Worm (Caenorhabditis elegans) whole organism, L3 larva: ENCODE results near the gene srh-24.
A peak's percentile ranks its signal among the peaks of the same experiment; 100 is the strongest.

Source experiments
- R02D3.7 ChIP-seq: fragments of 150-350 bp; optimal IDR thresholded peaks from 2 replicates; lab custom pipeline; 2014; ENCODE audit warnings: missing biosample characterization, missing genetic modification characterization
- ZK546.5 ChIP-seq: sonication (generic microtip); optimal IDR thresholded peaks from 2 replicates; lab custom pipeline; 2017; ENCODE audit warnings: missing biosample characterization, missing genetic modification characterization
- aly-2 ChIP-seq: fragments of 150-350 bp; optimal IDR thresholded peaks from 2 replicates; lab custom pipeline; 2014; ENCODE audit warnings: missing biosample characterization, missing genetic modification characterization
- ama-1 ChIP-seq: fragments of 150-350 bp; optimal IDR thresholded peaks from 2 replicates; lab custom pipeline; 2018
- ceh-16 ChIP-seq: sonication (generic microtip); optimal IDR thresholded peaks from 2 replicates; lab custom pipeline; 2017; ENCODE audit warnings: missing biosample characterization, missing genetic modification characterization
- ceh-28 ChIP-seq: fragments of 150-350 bp; optimal IDR thresholded peaks from 2 replicates; lab custom pipeline; 2014; ENCODE audit warnings: missing biosample characterization, missing genetic modification reagents, missing genetic modification characterization
- ceh-82 ChIP-seq: fragments of 150-350 bp; optimal IDR thresholded peaks from 2 replicates; lab custom pipeline; 2014; ENCODE audit warnings: missing biosample characterization, missing genetic modification characterization
- ceh-9 ChIP-seq: sonication (generic microtip); optimal IDR thresholded peaks from 2 replicates; lab custom pipeline; 2018; ENCODE audit warnings: missing biosample characterization, missing genetic modification characterization
- daf-12 ChIP-seq: fragments of 150-350 bp; optimal IDR thresholded peaks from 2 replicates; lab custom pipeline; 2014; ENCODE audit warnings: missing biosample characterization, missing genetic modification reagents, missing genetic modification characterization
- egl-27 ChIP-seq: sonication (generic microtip); optimal IDR thresholded peaks from 4 replicates; lab custom pipeline; 2017; ENCODE audit warnings: missing biosample characterization, missing genetic modification reagents, missing genetic modification characterization
- egl-5 ChIP-seq: fragments of 150-350 bp; optimal IDR thresholded peaks from 2 replicates; lab custom pipeline; 2017; ENCODE audit warnings: missing biosample characterization, missing genetic modification reagents, missing genetic modification characterization, inconsistent platforms
- elt-1 ChIP-seq: fragments of 150-350 bp; optimal IDR thresholded peaks from 2 replicates; lab custom pipeline; 2014; ENCODE audit warnings: missing biosample characterization, missing genetic modification characterization
- elt-2 ChIP-seq: sonication (generic microtip); optimal IDR thresholded peaks from 2 replicates; lab custom pipeline; 2016; ENCODE audit warnings: missing genetic modification reagents, mild to moderate bottlenecking, missing genetic modification characterization, missing compliant biosample characterization
- elt-3 ChIP-seq, 3 experiments: fragments of 150-350 bp in 1 of 3; sonication (generic microtip) in 2 of 3; optimal IDR thresholded peaks; 2 replicates in 2 of 3; 4 replicates in 1 of 3; lab custom pipeline; 2014 to 2017; ENCODE audit warnings: missing biosample characterization in 3 of 3, missing genetic modification characterization in 3 of 3
- eor-1 ChIP-seq, 2 experiments: fragments of 150-350 bp; optimal IDR thresholded peaks; 2 replicates each; lab custom pipeline; 2014 to 2018; ENCODE audit warnings: missing biosample characterization in 2 of 2, missing genetic modification characterization in 2 of 2
- fkh-10 ChIP-seq: sonication (generic microtip); optimal IDR thresholded peaks from 2 replicates; lab custom pipeline; 2017; ENCODE audit warnings: missing biosample characterization, missing genetic modification reagents, missing genetic modification characterization
- fkh-2 ChIP-seq: fragments of 150-350 bp; optimal IDR thresholded peaks from 2 replicates; lab custom pipeline; 2014; ENCODE audit warnings: missing biosample characterization, missing genetic modification reagents, missing genetic modification characterization
- fos-1 ChIP-seq: fragments of 150-350 bp; optimal IDR thresholded peaks from 2 replicates; lab custom pipeline; 2014; ENCODE audit warnings: missing biosample characterization, missing genetic modification characterization
- hmg-11 ChIP-seq: sonication (generic microtip); optimal IDR thresholded peaks from 2 replicates; lab custom pipeline; 2016; ENCODE audit warnings: missing genetic modification characterization, missing compliant biosample characterization
- jun-1 ChIP-seq: fragments of 150-350 bp; optimal IDR thresholded peaks from 2 replicates; lab custom pipeline; 2014; ENCODE audit warnings: missing biosample characterization, missing genetic modification reagents, missing genetic modification characterization
- lin-15B ChIP-seq: fragments of 150-350 bp; optimal IDR thresholded peaks from 2 replicates; lab custom pipeline; 2014; ENCODE audit warnings: missing biosample characterization, missing genetic modification characterization
- lin-39 ChIP-seq: fragments of 150-350 bp; optimal IDR thresholded peaks from 2 replicates; lab custom pipeline; 2018; ENCODE audit warnings: missing biosample characterization, missing genetic modification reagents, missing genetic modification characterization
- lsy-12 ChIP-seq: sonication (generic microtip); optimal IDR thresholded peaks from 2 replicates; lab custom pipeline; 2016; ENCODE audit warnings: mild to moderate bottlenecking, missing genetic modification characterization, missing compliant biosample characterization
- mdl-1 ChIP-seq: fragments of 150-350 bp; optimal IDR thresholded peaks from 2 replicates; lab custom pipeline; 2014; ENCODE audit warnings: missing biosample characterization, missing genetic modification characterization
- mml-1 ChIP-seq: fragments of 150-350 bp; sonication (generic microtip); optimal IDR thresholded peaks from 3 replicates; lab custom pipeline; 2014; ENCODE audit warnings: missing biosample characterization, missing genetic modification characterization
- nfya-1 ChIP-seq: sonication (generic microtip); optimal IDR thresholded peaks from 2 replicates; lab custom pipeline; 2017; ENCODE audit warnings: missing genetic modification characterization, mild to moderate bottlenecking, missing compliant biosample characterization, antibody characterized with exemption, moderate library complexity; ENCODE audit not compliant: insufficient read depth
- nhr-11 ChIP-seq: fragments of 150-350 bp; optimal IDR thresholded peaks from 2 replicates; lab custom pipeline; 2014; ENCODE audit warnings: missing biosample characterization, missing genetic modification characterization
- nhr-12 ChIP-seq: fragments of 150-350 bp; optimal IDR thresholded peaks from 2 replicates; lab custom pipeline; 2014; ENCODE audit warnings: missing biosample characterization, missing genetic modification characterization
- nhr-23 ChIP-seq: fragments of 150-350 bp; optimal IDR thresholded peaks from 2 replicates; lab custom pipeline; 2014; ENCODE audit warnings: missing biosample characterization, missing genetic modification reagents, missing genetic modification characterization
- nhr-237 ChIP-seq: fragments of 150-350 bp; optimal IDR thresholded peaks from 2 replicates; lab custom pipeline; 2014; ENCODE audit warnings: missing biosample characterization, missing genetic modification characterization
- nhr-25 ChIP-seq: sonication (generic microtip); optimal IDR thresholded peaks from 2 replicates; lab custom pipeline; 2017; ENCODE audit warnings: missing biosample characterization, missing genetic modification characterization
- nhr-28 ChIP-seq: fragments of 150-350 bp; optimal IDR thresholded peaks from 2 replicates; lab custom pipeline; 2014; ENCODE audit warnings: missing biosample characterization, missing genetic modification characterization
- nhr-43 ChIP-seq: sonication (generic microtip); optimal IDR thresholded peaks from 2 replicates; lab custom pipeline; 2016; ENCODE audit warnings: mild to moderate bottlenecking, missing genetic modification characterization, missing compliant biosample characterization; ENCODE audit not compliant: poor library complexity, severe bottlenecking
- nhr-67 ChIP-seq: fragments of 150-350 bp; optimal IDR thresholded peaks from 2 replicates; lab custom pipeline; 2014; ENCODE audit warnings: missing biosample characterization, missing genetic modification characterization
- nhr-76 ChIP-seq: fragments of 150-350 bp; sonication (generic microtip); optimal IDR thresholded peaks from 5 replicates; lab custom pipeline; 2014; ENCODE audit warnings: missing biosample characterization, missing genetic modification characterization
- nhr-77 ChIP-seq: fragments of 150-350 bp; optimal IDR thresholded peaks from 2 replicates; lab custom pipeline; 2014; ENCODE audit warnings: missing biosample characterization, missing genetic modification characterization
- pha-4 ChIP-seq: fragments of 150-350 bp; optimal IDR thresholded peaks from 2 replicates; lab custom pipeline; 2014; ENCODE audit warnings: missing biosample characterization, missing genetic modification reagents, missing genetic modification characterization
- pqm-1 ChIP-seq: fragments of 150-350 bp; optimal IDR thresholded peaks from 2 replicates; lab custom pipeline; 2017; ENCODE audit warnings: missing biosample characterization, missing genetic modification characterization, inconsistent platforms
- sea-2 ChIP-seq: fragments of 150-350 bp; sonication (generic microtip); optimal IDR thresholded peaks from 4 replicates; lab custom pipeline; 2014; ENCODE audit warnings: missing biosample characterization, missing genetic modification reagents, missing genetic modification characterization
- skn-1 ChIP-seq: fragments of 150-350 bp; optimal IDR thresholded peaks from 2 replicates; lab custom pipeline; 2014; ENCODE audit warnings: missing biosample characterization, missing genetic modification characterization
- snpc-4 ChIP-seq: fragments of 150-350 bp; optimal IDR thresholded peaks from 2 replicates; lab custom pipeline; 2014; ENCODE audit warnings: missing biosample characterization, missing genetic modification characterization
- tbx-2 ChIP-seq: sonication (generic microtip); optimal IDR thresholded peaks from 2 replicates; lab custom pipeline; 2016; ENCODE audit warnings: mild to moderate bottlenecking, missing genetic modification characterization, missing compliant biosample characterization
- unc-39 ChIP-seq: sonication (generic microtip); optimal IDR thresholded peaks from 4 replicates; lab custom pipeline; 2017; ENCODE audit warnings: missing biosample characterization, missing genetic modification characterization
- unc-62 ChIP-seq: fragments of 150-350 bp; sonication (generic microtip); optimal IDR thresholded peaks from 4 replicates; lab custom pipeline; 2014; ENCODE audit warnings: missing biosample characterization, missing genetic modification reagents, missing genetic modification characterization
- zag-1 ChIP-seq: fragments of 150-350 bp; optimal IDR thresholded peaks from 2 replicates; lab custom pipeline; 2014; ENCODE audit warnings: missing biosample characterization, missing genetic modification characterization
- ztf-11 ChIP-seq: fragments of 150-350 bp; optimal IDR thresholded peaks from 2 replicates; lab custom pipeline; 2014; ENCODE audit warnings: missing biosample characterization, missing genetic modification characterization
- ztf-4 ChIP-seq: fragments of 150-350 bp; optimal IDR thresholded peaks from 2 replicates; lab custom pipeline; 2014; ENCODE audit warnings: missing biosample characterization, missing genetic modification characterization

Gene srh-24

DNA sequence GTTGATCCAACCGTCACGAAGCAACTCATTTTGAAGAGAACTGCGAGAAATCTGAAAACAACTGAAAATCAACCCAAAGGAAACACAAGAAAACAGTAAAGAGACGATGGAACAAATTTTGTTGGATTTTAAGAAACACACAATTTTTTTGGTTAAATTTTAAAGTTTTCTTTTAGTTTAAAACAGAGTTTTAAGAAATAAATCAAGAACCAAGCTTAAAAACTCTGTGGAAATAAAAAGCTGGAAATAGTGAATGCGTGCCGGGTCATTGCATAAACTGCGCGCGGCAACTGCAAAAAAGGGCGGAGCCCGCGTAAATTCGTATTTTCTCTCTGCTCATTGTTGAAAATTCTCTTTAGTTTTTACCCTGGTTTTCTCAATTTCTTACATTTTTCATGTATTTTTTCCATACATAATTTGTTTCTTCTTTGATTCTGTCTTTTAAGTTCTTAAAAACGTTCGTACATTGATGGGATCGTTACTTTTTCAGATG is 1.2 kb upstream of the srh-24 start, which contains the start of the genes algn-13 and R10D12.13:
Gene algn-13, minus strand, starts transcription at position 51 of the 493 bp plus-strand sequence.
Gene R10D12.13, plus strand, starts transcription at position 491 of the 493 bp plus-strand sequence.
- TF ChIP-seq ama-1 (lab: Kevin White, UChicago) (no peak), fkh-10 (GFP tag; lab: Kevin White, UChicago) (no peak), elt-3 (tag; optimal IDR thresholded peaks at IDR 0.05; lab: Kevin White, UChicago) (no peak), lin-39 (no peak), nfya-1 (tag; lab: Kevin White, UChicago) (peak; percentile 54), skn-1 (peak; percentile 27), zag-1 (no peak), ceh-16 (tag; lab: Kevin White, UChicago) (no peak), nhr-25 (tag; lab: Kevin White, UChicago) (no peak), nhr-67 (tag; lab: Kevin White, UChicago) (no peak), pqm-1 (tag; lab: Kevin White, UChicago) (no peak), snpc-4 (peak; percentile 72), nhr-23 (tag; lab: Kevin White, UChicago) (peak; percentile 19), nhr-28 (tag; lab: Kevin White, UChicago) (no peak), egl-27 (tag; lab: Kevin White, UChicago) (no peak), ceh-28 (tag; lab: Kevin White, UChicago) (no peak), pha-4 (tag; lab: Kevin White, UChicago) (peak; percentile 44), daf-12 (tag; lab: Kevin White, UChicago) (no peak), aly-2 (no peak), nhr-77 (no peak), eor-1 (tag; optimal IDR thresholded peaks at IDR 0.05; lab: Kevin White, UChicago) (no peak), elt-2 (tag; lab: Kevin White, UChicago) (peak; percentile 41), hmg-11 (peak; percentile 91), ceh-9 (tag; lab: Kevin White, UChicago) (no peak), sea-2 (GFP tag; lab: Kevin White, UChicago) (no peak), ZK546.5 (no peak), unc-62 (GFP tag; lab: Kevin White, UChicago) (no peak), mdl-1 (no peak), R02D3.7 (tag; lab: Kevin White, UChicago) (peak; percentile 46), jun-1 (tag; lab: Kevin White, UChicago) (no peak), nhr-76 (no peak), nhr-237 (tag; lab: Kevin White, UChicago) (no peak), nhr-43 (tag; lab: Kevin White, UChicago) (peak; percentile 76), tbx-2 (no peak), nhr-12 (tag; lab: Kevin White, UChicago) (no peak), elt-1 (no peak), fkh-2 (tag; lab: Kevin White, UChicago) (no peak), nhr-11 (tag; lab: Kevin White, UChicago) (no peak), ztf-11 (tag; lab: Kevin White, UChicago) (no peak), ztf-4 (no peak), ceh-82 (tag; lab: Kevin White, UChicago) (no peak), lsy-12 (tag; lab: Kevin White, UChicago) (no peak), fos-1 (no peak), mml-1 (tag; lab: Kevin White, UChicago) (no peak), lin-15B (tag; lab: Kevin White, UChicago) (peak; percentile 35), unc-39 (no peak), egl-5 (tag; lab: Kevin White, UChicago) (no peak)
